Fruit fly (Drosophila melanogaster) whole organism, wandering third instar larva: ENCODE results near the gene gkt.

Experiments used
- Abd-B ChIP-seq: fragments of >200 bp; optimal IDR thresholded peaks from 2 replicates; lab custom pipeline; 2017; ENCODE audit warnings: missing biosample characterization, missing genetic modification characterization
- CG32264 ChIP-seq: fragments of 200-800 bp; sonication (Bioruptor generic); optimal IDR thresholded peaks from 2 replicates; lab custom pipeline; 2016; ENCODE audit warnings: missing biosample characterization, missing genetic modification characterization
- CG9705 ChIP-seq: fragments of 200-800 bp; sonication (Bioruptor generic); optimal IDR thresholded peaks from 2 replicates; lab custom pipeline; 2018; ENCODE audit warnings: missing biosample characterization, mild to moderate bottlenecking, missing genetic modification characterization
- CrebA ChIP-seq: fragments of 200-800 bp; sonication (Bioruptor generic); optimal IDR thresholded peaks from 2 replicates; lab custom pipeline; 2016; ENCODE audit warnings: missing biosample characterization, mild to moderate bottlenecking, missing genetic modification characterization, borderline replicate concordance
- Dfd ChIP-seq: fragments of >200 bp; optimal IDR thresholded peaks from 2 replicates; lab custom pipeline; 2017; ENCODE audit warnings: missing biosample characterization, missing genetic modification characterization
- Dif ChIP-seq: fragments of 200-275, 200-300 bp; sonication (Bioruptor generic); optimal IDR thresholded peaks from 2 replicates; lab custom pipeline; 2018; ENCODE audit warnings: missing biosample characterization, missing genetic modification characterization; ENCODE audit not compliant: partially characterized antibody
- GATAd ChIP-seq: sonication (Bioruptor generic); optimal IDR thresholded peaks from 2 replicates; lab custom pipeline; 2016; ENCODE audit warnings: missing biosample characterization, missing genetic modification characterization
- HLH106 ChIP-seq: fragments of 200-800 bp; optimal IDR thresholded peaks from 3 replicates; lab custom pipeline; 2019; ENCODE audit warnings: missing biosample characterization, mild to moderate bottlenecking, missing genetic modification characterization, moderate library complexity
- Hnf4 ChIP-seq: fragments of 200-800 bp; sonication (Bioruptor generic); optimal IDR thresholded peaks from 2 replicates; lab custom pipeline; 2016; ENCODE audit warnings: missing biosample characterization, mild to moderate bottlenecking, missing genetic modification characterization
- Hr78 ChIP-seq: fragments of >200 bp; optimal IDR thresholded peaks from 2 replicates; lab custom pipeline; 2017; ENCODE audit warnings: missing biosample characterization, missing genetic modification characterization
- Hr83 ChIP-seq: fragments of 200-300 bp; sonication (Bioruptor generic); optimal IDR thresholded peaks from 2 replicates; lab custom pipeline; 2016; ENCODE audit warnings: missing biosample characterization, mild to moderate bottlenecking, missing genetic modification characterization, moderate library complexity; ENCODE audit not compliant: poor library complexity, severe bottlenecking
- Jra ChIP-seq: sonication (Bioruptor generic); optimal IDR thresholded peaks from 2 replicates; lab custom pipeline; 2016; ENCODE audit warnings: missing biosample characterization, missing genetic modification characterization
- Mio ChIP-seq: sonication (Bioruptor generic); optimal IDR thresholded peaks from 2 replicates; lab custom pipeline; 2016; ENCODE audit warnings: missing biosample characterization, missing genetic modification characterization
- Myc ChIP-seq: fragments of >200 bp; optimal IDR thresholded peaks from 2 replicates; lab custom pipeline; 2017
- N ChIP-seq: fragments of >200 bp; optimal IDR thresholded peaks from 2 replicates; lab custom pipeline; 2018; ENCODE audit warnings: missing biosample characterization, missing external identifiers, missing genetic modification characterization
- OdsH ChIP-seq: fragments of 200-800 bp; sonication (Bioruptor generic); optimal IDR thresholded peaks from 2 replicates; lab custom pipeline; 2016; ENCODE audit warnings: missing biosample characterization, mild to moderate bottlenecking, missing genetic modification characterization
- Rel ChIP-seq, 2 experiments: fragments of 200-800 bp; sonication (Bioruptor generic) in 1 of 2; optimal IDR thresholded peaks; 2 replicates in 1 of 2; 3 replicates in 1 of 2; lab custom pipeline; 2016 to 2019; ENCODE audit warnings: mild to moderate bottlenecking in 2 of 2, missing biosample characterization in 2 of 2, missing genetic modification characterization in 2 of 2, moderate library complexity in 1 of 2
- Sp1 ChIP-seq: fragments of 200-800 bp; sonication (Bioruptor generic); optimal IDR thresholded peaks from 3 replicates; lab custom pipeline; 2019; ENCODE audit warnings: missing biosample characterization, mild to moderate bottlenecking, missing genetic modification characterization, moderate library complexity
- Vsx2 ChIP-seq: fragments of 200-300, 225-300 bp; sonication (Bioruptor generic); optimal IDR thresholded peaks from 2 replicates; lab custom pipeline; 2018; ENCODE audit warnings: missing biosample characterization, missing genetic modification characterization; ENCODE audit not compliant: partially characterized antibody
- br ChIP-seq: fragments of 200-800 bp; sonication (Bioruptor generic); optimal IDR thresholded peaks from 2 replicates; lab custom pipeline; 2016; ENCODE audit warnings: missing biosample characterization, missing genetic modification characterization
- brk ChIP-seq: fragments of 200-800 bp; sonication (Bioruptor generic); optimal IDR thresholded peaks from 2 replicates; lab custom pipeline; 2016; ENCODE audit warnings: missing biosample characterization, mild to moderate bottlenecking, missing genetic modification characterization
- dl ChIP-seq, 2 experiments: fragments of 175-275, 200-275 bp in 1 of 2; fragments of 200-275 bp in 1 of 2; sonication (Bioruptor generic); optimal IDR thresholded peaks; lab custom pipeline; 2018; ENCODE audit warnings: mild to moderate bottlenecking in 2 of 2, missing biosample characterization in 2 of 2, missing genetic modification characterization in 2 of 2, moderate library complexity in 2 of 2; ENCODE audit not compliant: partially characterized antibody in 2 of 2, insufficient read depth in 1 of 2
- dmrt93B ChIP-seq: fragments of 200-800 bp; sonication (Bioruptor generic); optimal IDR thresholded peaks from 2 replicates; lab custom pipeline; 2018; ENCODE audit warnings: missing biosample characterization, mild to moderate bottlenecking, missing genetic modification characterization
- ey ChIP-seq: fragments of 200-800 bp; sonication (Bioruptor generic); optimal IDR thresholded peaks from 2 replicates; lab custom pipeline; 2016; ENCODE audit warnings: missing biosample characterization, missing genetic modification characterization
- foxo ChIP-seq, 2 experiments: fragments of 200-800 bp; sonication (Bioruptor generic); optimal IDR thresholded peaks; 2 replicates in 1 of 2; 3 replicates in 1 of 2; lab custom pipeline; 2016 to 2017; ENCODE audit warnings: missing biosample characterization in 2 of 2, missing genetic modification characterization in 2 of 2
- fru ChIP-seq: fragments of 200-800 bp; sonication (Bioruptor generic); optimal IDR thresholded peaks from 3 replicates; lab custom pipeline; 2016; ENCODE audit warnings: missing biosample characterization, mild to moderate bottlenecking, missing genetic modification characterization
- h ChIP-seq: fragments of 200-800 bp; sonication (Bioruptor generic); optimal IDR thresholded peaks from 3 replicates; lab custom pipeline; 2016; ENCODE audit warnings: missing biosample characterization, mild to moderate bottlenecking, missing genetic modification characterization
- lola ChIP-seq: fragments of >200 bp; optimal IDR thresholded peaks from 2 replicates; lab custom pipeline; 2017; ENCODE audit warnings: missing biosample characterization, missing genetic modification characterization
- psq ChIP-seq: fragments of 200-800 bp; sonication (Bioruptor generic); optimal IDR thresholded peaks from 3 replicates; lab custom pipeline; 2017; ENCODE audit warnings: missing biosample characterization, mild to moderate bottlenecking, missing genetic modification characterization, moderate library complexity
- rgr ChIP-seq: fragments of 200-800 bp; sonication (Bioruptor generic); optimal IDR thresholded peaks from 3 replicates; lab custom pipeline; 2016; ENCODE audit warnings: missing biosample characterization, mild to moderate bottlenecking, missing genetic modification characterization
- sage ChIP-seq: fragments of 200-800 bp; sonication (Bioruptor generic); optimal IDR thresholded peaks from 2 replicates; lab custom pipeline; 2016; ENCODE audit warnings: missing biosample characterization, mild to moderate bottlenecking, missing genetic modification characterization
- sv ChIP-seq: fragments of 200-800 bp; sonication (Bioruptor generic); optimal IDR thresholded peaks from 3 replicates; lab custom pipeline; 2016; ENCODE audit warnings: missing biosample characterization, missing genetic modification characterization
- tai ChIP-seq: sonication (Bioruptor generic); optimal IDR thresholded peaks from 2 replicates; lab custom pipeline; 2016; ENCODE audit warnings: missing biosample characterization, missing genetic modification characterization
- woc ChIP-seq: sonication (Bioruptor generic); optimal IDR thresholded peaks from 2 replicates; lab custom pipeline; 2016; ENCODE audit warnings: missing biosample characterization, mild to moderate bottlenecking, missing genetic modification characterization

Gene gkt

DNA sequence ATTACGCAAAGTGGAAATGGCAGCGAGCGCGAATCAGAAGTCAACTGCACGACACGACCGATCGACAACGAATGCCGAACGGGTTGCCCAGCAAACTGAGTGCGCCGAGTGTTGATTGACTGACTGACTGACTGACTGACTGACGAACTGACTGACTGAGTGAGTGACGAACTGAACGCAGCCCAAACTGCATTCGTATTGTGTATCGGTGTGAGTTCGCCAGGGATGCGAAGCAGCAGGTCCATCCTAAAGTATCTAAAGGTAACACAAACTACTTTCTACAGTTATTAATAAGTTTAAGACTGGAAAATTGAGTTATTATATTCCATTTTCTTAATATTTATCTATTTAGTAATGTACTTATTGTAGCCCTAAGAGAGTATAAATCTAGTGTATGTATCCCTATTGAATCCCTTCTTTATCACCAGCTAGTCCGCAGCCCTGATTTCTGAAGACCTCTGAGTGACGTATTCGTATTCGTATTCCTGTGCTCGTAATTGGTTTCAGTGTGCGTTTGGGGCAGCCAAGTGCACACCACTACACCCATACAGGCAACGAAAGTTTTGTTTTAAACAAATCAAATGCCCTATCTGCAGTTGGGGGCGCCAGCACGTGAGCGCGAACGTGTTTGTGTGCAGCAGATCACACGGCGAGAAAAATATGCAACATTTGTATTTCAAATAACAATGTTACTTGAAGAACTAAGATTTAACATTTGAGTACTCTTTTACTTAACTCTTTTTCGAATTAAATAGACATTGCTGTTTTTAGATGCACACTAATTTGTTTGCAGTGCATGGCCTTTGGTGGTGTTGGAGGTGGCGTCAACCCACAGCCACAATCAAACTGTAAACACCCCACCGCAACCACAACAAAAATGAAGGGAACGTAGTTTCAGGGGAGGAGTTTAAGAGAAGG lies 6.8 kb upstream of the gkt start:
- TF ChIP-seq HLH106 (tag; lab: Kevin White, UChicago), result peak; percentile 70
- peak; percentile 86 for TF ChIP-seq h (GFP tag; lab: Kevin White, UChicago)
- peak; percentile 67 for TF ChIP-seq Hnf4
- TF ChIP-seq ey (GFP tag; lab: Kevin White, UChicago), result peak; percentile 76
- TF ChIP-seq Sp1 (GFP tag; lab: Kevin White, UChicago), result peak; percentile 75
- peak; percentile 48 for TF ChIP-seq woc (GFP tag; lab: Kevin White, UChicago)
- no peak for TF ChIP-seq CrebA (GFP tag; lab: Kevin White, UChicago)
- TF ChIP-seq GATAd (GFP tag; lab: Kevin White, UChicago), result peak; percentile 63
- no peak for TF ChIP-seq Vsx2 (GFP tag; lab: Kevin White, UChicago)
- no peak for TF ChIP-seq N (GFP tag; lab: Kevin White, UChicago)
- no peak for TF ChIP-seq Hr78 (GFP tag; lab: Kevin White, UChicago)
- peak; percentile 17 for TF ChIP-seq Jra (GFP tag; lab: Kevin White, UChicago)
- peak; percentile 12 for TF ChIP-seq CG9705
- TF ChIP-seq Mio (GFP tag; lab: Kevin White, UChicago), result no peak
- TF ChIP-seq brk (GFP tag; lab: Kevin White, UChicago), result peak; percentile 16
- TF ChIP-seq sage (GFP tag; lab: Kevin White, UChicago), result peak; percentile 40
- TF ChIP-seq CG32264, result peak; percentile 63
- TF ChIP-seq Dfd (GFP tag; lab: Kevin White, UChicago), result no peak
- no peak for TF ChIP-seq Abd-B (GFP tag; lab: Kevin White, UChicago)
- TF ChIP-seq dl (GFP tag; optimal IDR thresholded peaks at IDR 0.05; lab: Kevin White, UChicago; ENCODE audit: insufficient read depth in 1 of 2, partially characterized antibody in 2 of 2), result no peak
- peak; percentile 62 for TF ChIP-seq OdsH
- peak; percentile 31 for TF ChIP-seq dmrt93B (GFP tag; lab: Kevin White, UChicago)
- peak; percentile 57 for TF ChIP-seq psq (GFP tag; lab: Kevin White, UChicago)
- TF ChIP-seq sv (GFP tag; lab: Kevin White, UChicago), result peak; percentile 93
- peak; percentile 80 for TF ChIP-seq rgr
- peak; percentile 47 for TF ChIP-seq tai (GFP tag; lab: Kevin White, UChicago)
- peak; percentile 63 for TF ChIP-seq fru
- no peak for TF ChIP-seq Rel (GFP tag; optimal IDR thresholded peaks at IDR 0.05; lab: Kevin White, UChicago)
- peak; percentile 38 for TF ChIP-seq Rel (tag; optimal IDR thresholded peaks at IDR 0.05; lab: Kevin White, UChicago)
- TF ChIP-seq lola (GFP tag; lab: Kevin White, UChicago), result no peak
- peak in 1 of 2 experiments; percentile 47 for TF ChIP-seq foxo (GFP tag; optimal IDR thresholded peaks at IDR 0.05; lab: Kevin White, UChicago)
- TF ChIP-seq Myc (lab: Kevin White, UChicago), result no peak
- TF ChIP-seq br (GFP tag; lab: Kevin White, UChicago), result peak; percentile 74

DNA sequence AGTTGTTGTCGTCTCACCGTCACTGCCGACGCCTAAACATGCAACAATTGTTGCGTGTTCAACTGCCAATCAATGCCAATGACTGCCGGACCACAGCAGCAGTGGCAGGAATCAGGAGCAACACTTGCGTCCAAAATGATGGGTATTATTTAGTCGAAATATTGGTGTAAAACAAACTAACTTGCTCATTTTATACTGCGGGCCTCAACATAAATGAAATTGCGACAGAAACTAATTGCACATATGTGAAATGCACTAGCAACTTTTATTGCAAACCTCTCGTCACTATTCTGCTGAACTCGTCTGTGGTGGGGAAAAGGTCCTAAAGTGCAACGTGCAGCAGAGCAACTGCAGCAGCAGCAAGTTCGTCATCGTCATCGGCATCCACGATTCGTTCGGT lies 5.0 kb upstream of the gkt start:
- TF ChIP-seq Myc (lab: Kevin White, UChicago) (no peak), foxo (GFP tag; optimal IDR thresholded peaks at IDR 0.05; lab: Kevin White, UChicago) (no peak), Dif (GFP tag; lab: Kevin White, UChicago) (no peak), Hr83 (GFP tag; lab: Kevin White, UChicago) (no peak), GATAd (GFP tag; lab: Kevin White, UChicago) (no peak), Dfd (GFP tag; lab: Kevin White, UChicago) (no peak), Abd-B (GFP tag; lab: Kevin White, UChicago) (no peak), h (GFP tag; lab: Kevin White, UChicago) (no peak)
- TF ChIP-seq, all 38 proteins: peak for 0

DNA sequence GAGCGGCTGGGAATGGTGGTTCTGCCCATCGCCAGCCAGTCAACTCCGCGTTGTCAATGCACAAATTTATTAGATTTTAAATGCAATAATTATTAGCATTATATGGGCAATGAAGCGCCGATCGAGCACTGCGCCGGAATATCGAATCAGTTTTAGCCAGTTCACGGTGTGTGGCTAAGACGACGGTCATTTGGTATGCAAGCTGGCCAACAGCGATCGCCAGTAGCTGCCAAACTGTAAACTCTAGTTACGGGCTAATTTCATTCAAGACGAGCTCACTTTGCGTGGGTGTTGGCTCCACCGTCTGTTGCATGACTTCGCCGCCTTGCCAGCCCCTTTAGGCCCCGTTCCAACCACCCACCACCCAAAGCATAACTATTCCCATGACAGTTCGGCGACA lies 3.9 kb upstream of the gkt start:
- TF ChIP-seq Vsx2 (GFP tag; lab: Kevin White, UChicago), result no peak
- TF ChIP-seq Mio (GFP tag; lab: Kevin White, UChicago), result no peak
- TF ChIP-seq N (GFP tag; lab: Kevin White, UChicago), result no peak
- no peak for TF ChIP-seq Dfd (GFP tag; lab: Kevin White, UChicago)
- no peak for TF ChIP-seq tai (GFP tag; lab: Kevin White, UChicago)
